Fruit fly (Drosophila melanogaster): ENCODE results near the gene MME1.

dm6 chr2L:7013157-7013556, 14.2 kb upstream of the MME1 start, which contains the start of gene CG43322:
- TF ChIP-seq cic (GFP tag; optimal IDR thresholded peaks at IDR 0.05) (no peak), ovo (GFP tag; optimal IDR thresholded peaks at IDR 0.05) (no peak), CG5204 (GFP tag; optimal IDR thresholded peaks at IDR 0.05) (no peak), bab1 (GFP tag; optimal IDR thresholded peaks at IDR 0.05) (no peak)
